Fruit fly (Drosophila melanogaster) whole organism, embryonic: ENCODE measurements around the gene EndoGI.

Experiments
- Adf1 ChIP-seq: fragments of 200-800 bp; sonication (Bioruptor generic); IDR thresholded peaks from 2 replicates; pipeline ENCODE4 v1.3.6; 2022; ENCODE audit warnings: missing biosample characterization, missing genetic modification characterization
- Atf-2 ChIP-seq: fragments of 200-800 bp; sonication (Bioruptor generic); optimal IDR thresholded peaks from 2 replicates; lab custom pipeline; 2016; ENCODE audit warnings: missing biosample characterization, missing genetic modification characterization
- B-H2 ChIP-seq: fragments of 200-800 bp; sonication (Bioruptor generic); optimal IDR thresholded peaks from 2 replicates; lab custom pipeline; 2018; ENCODE audit warnings: missing biosample characterization, mild to moderate bottlenecking, missing genetic modification characterization
- Bgb ChIP-seq: fragments of 200-800 bp; sonication (Bioruptor generic); IDR thresholded peaks from 2 replicates; pipeline ENCODE4 v1.3.6; 2022; ENCODE audit warnings: missing biosample characterization, missing genetic modification characterization; ENCODE audit not compliant: partially characterized antibody
- CG10321 ChIP-seq: fragments of 200-800 bp; sonication (Bioruptor generic); IDR thresholded peaks from 2 replicates; pipeline ENCODE4 v1.3.6; 2022; ENCODE audit warnings: missing biosample characterization, missing genetic modification characterization
- CG13296 ChIP-seq: fragments of 200-800 bp; sonication (Bioruptor generic); optimal IDR thresholded peaks from 3 replicates; lab custom pipeline; 2018; ENCODE audit warnings: missing biosample characterization, mild to moderate bottlenecking, missing genetic modification characterization
- CG13424 ChIP-seq: fragments of 200-800 bp; sonication (Bioruptor generic); optimal IDR thresholded peaks from 2 replicates; lab custom pipeline; 2019; ENCODE audit warnings: missing biosample characterization, mild to moderate bottlenecking, missing genetic modification characterization, moderate library complexity
- CG13894 ChIP-seq: fragments of 200-800 bp; sonication (Bioruptor generic); optimal IDR thresholded peaks from 3 replicates; lab custom pipeline; 2018; ENCODE audit warnings: missing biosample characterization, mild to moderate bottlenecking, missing genetic modification characterization, moderate library complexity
- CG1603 ChIP-seq: fragments of 200-800 bp; sonication (Bioruptor generic); optimal IDR thresholded peaks from 2 replicates; lab custom pipeline; 2019; ENCODE audit warnings: missing biosample characterization, mild to moderate bottlenecking, missing genetic modification characterization, moderate library complexity
- CG16815 ChIP-seq: fragments of 200-800 bp; sonication (Bioruptor generic); optimal IDR thresholded peaks from 3 replicates; lab custom pipeline; 2017; ENCODE audit warnings: missing biosample characterization, mild to moderate bottlenecking, missing genetic modification characterization
- CG17802 ChIP-seq: fragments of 200-800 bp; sonication (Bioruptor generic); optimal IDR thresholded peaks from 2 replicates; lab custom pipeline; 2018; ENCODE audit warnings: missing biosample characterization, mild to moderate bottlenecking, missing genetic modification characterization, moderate library complexity
- CG2120 ChIP-seq: fragments of 200-800 bp; sonication (Bioruptor generic); optimal IDR thresholded peaks from 3 replicates; lab custom pipeline; 2016; ENCODE audit warnings: missing biosample characterization, missing genetic modification characterization
- CG2712 ChIP-seq: fragments of 200-800 bp; optimal IDR thresholded peaks from 3 replicates; lab custom pipeline; 2019; ENCODE audit warnings: missing biosample characterization, mild to moderate bottlenecking, missing genetic modification characterization, moderate library complexity
- CG3281 ChIP-seq: fragments of 200-800 bp; sonication (Bioruptor generic); optimal IDR thresholded peaks from 3 replicates; lab custom pipeline; 2017; ENCODE audit warnings: missing biosample characterization, mild to moderate bottlenecking, missing genetic modification characterization
- CG3838 ChIP-seq: fragments of 200-800 bp; sonication (Bioruptor generic); optimal IDR thresholded peaks from 3 replicates; lab custom pipeline; 2016; ENCODE audit warnings: missing biosample characterization, missing genetic modification characterization
- CG4424 ChIP-seq: fragments of 200-800 bp; sonication (Bioruptor generic); optimal IDR thresholded peaks from 3 replicates; lab custom pipeline; 2016; ENCODE audit warnings: missing biosample characterization, missing genetic modification characterization
- CoRest ChIP-seq: fragments of 200-800 bp; sonication (Bioruptor generic); optimal IDR thresholded peaks from 3 replicates; lab custom pipeline; 2018; ENCODE audit warnings: missing biosample characterization, mild to moderate bottlenecking, missing genetic modification characterization, moderate library complexity
- D19B ChIP-seq: fragments of 200-800 bp; sonication (Bioruptor generic); optimal IDR thresholded peaks from 2 replicates; lab custom pipeline; 2017; ENCODE audit warnings: missing biosample characterization, mild to moderate bottlenecking, missing genetic modification characterization
- Dref ChIP-seq: fragments of 200-800 bp; sonication (Bioruptor generic); IDR thresholded peaks from 2 replicates; pipeline ENCODE4 v1.3.6; 2022; ENCODE audit warnings: missing biosample characterization, missing genetic modification characterization
- ERR ChIP-seq: fragments of 200-800 bp; sonication (Bioruptor generic); optimal IDR thresholded peaks from 2 replicates; lab custom pipeline; 2016; ENCODE audit warnings: missing biosample characterization, missing genetic modification characterization
- Ets97D ChIP-seq: fragments of 200-800 bp; sonication (Bioruptor generic); optimal IDR thresholded peaks from 3 replicates; lab custom pipeline; 2016; ENCODE audit warnings: missing biosample characterization, missing genetic modification characterization
- Lhr ChIP-seq: fragments of 200-800 bp; sonication (Bioruptor generic); optimal IDR thresholded peaks from 3 replicates; lab custom pipeline; 2017; ENCODE audit warnings: mild to moderate bottlenecking, missing biosample characterization, missing genetic modification reagents, missing genetic modification characterization
- MBD-R2 ChIP-seq: fragments of 200-800 bp; sonication (Bioruptor generic); IDR thresholded peaks from 2 replicates; pipeline ENCODE4 v1.3.6; 2022; ENCODE audit warnings: missing biosample characterization, missing genetic modification characterization
- Meics ChIP-seq: fragments of 200-800 bp; sonication (Bioruptor generic); optimal IDR thresholded peaks from 2 replicates; lab custom pipeline; 2017; ENCODE audit warnings: missing biosample characterization, mild to moderate bottlenecking, missing genetic modification characterization
- Mrtf ChIP-seq: fragments of 200-800 bp; sonication (Bioruptor generic); IDR thresholded peaks from 3 replicates; pipeline ENCODE4 v1.3.6; 2022; ENCODE audit warnings: missing biosample characterization, missing genetic modification characterization
- Ssrp ChIP-seq: fragments of 200-800 bp; sonication (Bioruptor generic); optimal IDR thresholded peaks from 2 replicates; lab custom pipeline; 2018; ENCODE audit warnings: missing biosample characterization, mild to moderate bottlenecking, missing genetic modification characterization, moderate library complexity
- al ChIP-seq: fragments of 200-800 bp; sonication (Bioruptor generic); IDR thresholded peaks from 2 replicates; pipeline ENCODE4 v1.3.6; 2022; ENCODE audit warnings: missing biosample characterization, missing genetic modification characterization
- ash1 ChIP-seq: fragments of 200-800 bp; sonication (Bioruptor generic); optimal IDR thresholded peaks from 2 replicates; lab custom pipeline; 2018; ENCODE audit warnings: missing biosample characterization, mild to moderate bottlenecking, missing genetic modification characterization
- bigmax ChIP-seq: fragments of 200-800 bp; sonication (Bioruptor generic); optimal IDR thresholded peaks from 2 replicates; lab custom pipeline; 2018; ENCODE audit warnings: missing biosample characterization, mild to moderate bottlenecking, missing genetic modification characterization
- chm ChIP-seq: fragments of 200-800 bp; sonication (Bioruptor generic); IDR thresholded peaks from 2 replicates; pipeline ENCODE4 v1.3.6; 2022; ENCODE audit warnings: missing biosample characterization, missing genetic modification characterization
- croc ChIP-seq: fragments of 200-800 bp; sonication (Bioruptor generic); conservative IDR thresholded peaks from 3 replicates; pipeline ENCODE4 v1.3.6; 2022; ENCODE audit warnings: missing biosample characterization, missing genetic modification characterization
- danr ChIP-seq: fragments of 200-800 bp; sonication (Bioruptor generic); IDR thresholded peaks from 2 replicates; pipeline ENCODE4 v1.3.6; 2022; ENCODE audit warnings: missing biosample characterization, missing genetic modification characterization
- dmrt11E ChIP-seq: fragments of 200-800 bp; sonication (Bioruptor generic); optimal IDR thresholded peaks from 3 replicates; lab custom pipeline; 2018; ENCODE audit warnings: missing biosample characterization, mild to moderate bottlenecking, missing genetic modification characterization, moderate library complexity
- exex ChIP-seq: fragments of 200-800 bp; sonication (Bioruptor generic); optimal IDR thresholded peaks from 4 replicates; lab custom pipeline; 2018; ENCODE audit warnings: missing biosample characterization, mild to moderate bottlenecking, missing genetic modification characterization, moderate library complexity
- grn ChIP-seq: fragments of 200-800 bp; sonication (Bioruptor generic); optimal IDR thresholded peaks from 3 replicates; lab custom pipeline; 2017; ENCODE audit warnings: missing biosample characterization, missing genetic modification characterization
- gsb-n ChIP-seq: fragments of 200-800 bp; sonication (Bioruptor generic); optimal IDR thresholded peaks from 3 replicates; lab custom pipeline; 2018; ENCODE audit warnings: missing biosample characterization, mild to moderate bottlenecking, missing genetic modification characterization
- jumu ChIP-seq: fragments of 200-800 bp; sonication (Bioruptor generic); optimal IDR thresholded peaks from 3 replicates; lab custom pipeline; 2016; ENCODE audit warnings: missing biosample characterization, missing genetic modification characterization
- knrl ChIP-seq: fragments of 200-800 bp; sonication (Bioruptor generic); IDR thresholded peaks from 3 replicates; pipeline ENCODE4 v1.3.6; 2022; ENCODE audit warnings: missing biosample characterization, missing genetic modification characterization; ENCODE audit not compliant: partially characterized antibody
- mld ChIP-seq: fragments of 200-800 bp; sonication (Bioruptor generic); IDR thresholded peaks from 3 replicates; pipeline ENCODE4 v1.3.6; 2022; ENCODE audit warnings: missing biosample characterization, missing genetic modification characterization; ENCODE audit not compliant: partially characterized antibody
- nerfin-1 ChIP-seq: fragments of 200-800 bp; sonication (Bioruptor generic); optimal IDR thresholded peaks from 3 replicates; lab custom pipeline; 2019; ENCODE audit warnings: missing biosample characterization, mild to moderate bottlenecking, missing genetic modification characterization, moderate library complexity
- nom ChIP-seq: fragments of 200-800 bp; sonication (Bioruptor generic); optimal IDR thresholded peaks from 2 replicates; lab custom pipeline; 2017; ENCODE audit warnings: missing biosample characterization, missing genetic modification characterization, mild to moderate bottlenecking, moderate library complexity, missing genetic modification reagents
- row ChIP-seq: fragments of 200-800 bp; sonication (Bioruptor generic); IDR thresholded peaks from 3 replicates; pipeline ENCODE4 v1.3.6; 2022; ENCODE audit warnings: missing biosample characterization, missing genetic modification characterization
- slou ChIP-seq: fragments of 200-800 bp; sonication (Bioruptor generic); optimal IDR thresholded peaks from 3 replicates; lab custom pipeline; 2016; ENCODE audit warnings: missing biosample characterization, missing genetic modification characterization
- slp2 ChIP-seq: fragments of 200-800 bp; sonication (Bioruptor generic); optimal IDR thresholded peaks from 2 replicates; lab custom pipeline; 2016; ENCODE audit warnings: missing biosample characterization, missing genetic modification characterization
- so ChIP-seq: fragments of 200-800 bp; sonication (Bioruptor generic); IDR thresholded peaks from 3 replicates; pipeline ENCODE4 v1.3.6; 2022; ENCODE audit warnings: missing biosample characterization, missing genetic modification characterization
- sob ChIP-seq: fragments of 200-800 bp; sonication (Bioruptor generic); IDR thresholded peaks from 2 replicates; pipeline ENCODE4 v1.3.6; 2022; ENCODE audit warnings: missing biosample characterization, missing genetic modification characterization
- ssp ChIP-seq: fragments of 200-800 bp; sonication (Bioruptor generic); IDR thresholded peaks from 2 replicates; pipeline ENCODE4 v1.3.6; 2022; ENCODE audit warnings: missing biosample characterization, missing genetic modification characterization
- tap ChIP-seq: fragments of 200-800 bp; optimal IDR thresholded peaks from 3 replicates; lab custom pipeline; 2019; ENCODE audit warnings: missing biosample characterization, mild to moderate bottlenecking, missing genetic modification characterization, moderate library complexity
- tx ChIP-seq: fragments of 200-800 bp; sonication (Bioruptor generic); optimal IDR thresholded peaks from 2 replicates; lab custom pipeline; 2016; ENCODE audit warnings: missing biosample characterization, missing genetic modification characterization
- vnd ChIP-seq: fragments of 200-800 bp; sonication (Bioruptor generic); IDR thresholded peaks from 3 replicates; pipeline ENCODE4 v1.3.6; 2022; ENCODE audit warnings: missing biosample characterization, missing genetic modification characterization; ENCODE audit not compliant: partially characterized antibody
- vvl ChIP-seq: fragments of 200-800 bp; sonication (Bioruptor generic); IDR thresholded peaks from 2 replicates; pipeline ENCODE4 v1.3.6; 2022; ENCODE audit warnings: missing biosample characterization, missing genetic modification characterization

EndoGI gene

dm6 chr2L:16251598-16252131 lies 5.8 kb upstream of the EndoGI start, which contains the start of gene CG46309 (continued):
- TF ChIP-seq exex (tag; lab: Kevin White, UChicago) (peak; percentile 40), Ets97D (GFP tag; lab: Kevin White, UChicago) (peak; percentile 49), CG1603 (tag; lab: Kevin White, UChicago) (no peak), knrl (GFP tag; lab: Robert Waterston, UW) (no peak; the same call in 2 of the 3 replicates), ERR (GFP tag; lab: Kevin White, UChicago) (no peak), gsb-n (tag; lab: Kevin White, UChicago) (peak; percentile 12), CG3838 (no peak), ash1 (GFP tag; lab: Kevin White, UChicago) (no peak), slp2 (no peak), tx (no peak), croc (GFP tag; lab: Robert Waterston, UW) (no peak), slou (GFP tag; lab: Kevin White, UChicago) (no peak), ssp (no peak), CG4424 (GFP tag; lab: Kevin White, UChicago) (peak; percentile 18), CG2712 (no peak), CG13894 (tag; lab: Kevin White, UChicago) (no peak), B-H2 (peak; percentile 23), CG17802 (tag; lab: Kevin White, UChicago) (no peak), D19B (GFP tag; lab: Kevin White, UChicago) (no peak), so (no peak), Ssrp (tag; lab: Kevin White, UChicago) (peak; percentile 25), vvl (GFP tag; lab: Robert Waterston, UW) (no peak), CoRest (tag; lab: Kevin White, UChicago) (peak; percentile 19), danr (GFP tag; lab: Robert Waterston, UW) (no peak), dmrt11E (tag; lab: Kevin White, UChicago) (no peak), CG13296 (GFP tag; lab: Kevin White, UChicago) (peak; percentile 33), grn (GFP tag; lab: Kevin White, UChicago) (peak; percentile 79), MBD-R2 (no peak), CG13424 (tag; lab: Kevin White, UChicago) (no peak), Atf-2 (no peak), Dref (GFP tag; lab: Robert Waterston, UW) (peak; percentile 75; the same call in 1 of the 2 replicates), sob (GFP tag; lab: Robert Waterston, UW) (no peak; the same call in 1 of the 2 replicates), nerfin-1 (tag; lab: Kevin White, UChicago) (no peak), Meics (peak; percentile 59), Bgb (GFP tag; lab: Robert Waterston, UW) (peak; percentile 94), CG16815 (GFP tag; lab: Kevin White, UChicago) (no peak), row (GFP tag; lab: Robert Waterston, UW) (peak; percentile 76; the same call in 1 of the 3 replicates), CG2120 (GFP tag; lab: Kevin White, UChicago) (peak; percentile 74), Mrtf (GFP tag; lab: Robert Waterston, UW) (no peak), mld (GFP tag; lab: Robert Waterston, UW) (no peak; the same call in 1 of the 3 replicates), tap (tag; lab: Kevin White, UChicago) (peak; percentile 47), vnd (GFP tag; lab: Robert Waterston, UW) (peak; percentile 87; the same call in 2 of the 3 replicates), CG3281 (GFP tag; lab: Kevin White, UChicago) (peak; percentile 52), jumu (GFP tag; lab: Kevin White, UChicago) (no peak), CG10321 (GFP tag; lab: Robert Waterston, UW) (no peak), nom (GFP tag; lab: Kevin White, UChicago) (peak; percentile 17), bigmax (GFP tag; lab: Kevin White, UChicago) (no peak), al (no peak), chm (no peak), Adf1 (GFP tag; lab: Robert Waterston, UW) (peak; percentile 30; the same call in 1 of the 2 replicates), Lhr (GFP tag; lab: Kevin White, UChicago) (no peak)
